Worm (Caenorhabditis elegans) whole organism, L1 larva: ENCODE results near the gene C06H5.12.

Experiments used
- ama-1 ChIP-seq: fragments of 150-350 bp; optimal IDR thresholded peaks from 2 replicates; lab custom pipeline; 2014
- ces-1 ChIP-seq: fragments of 150-350 bp; optimal IDR thresholded peaks from 2 replicates; lab custom pipeline; 2014; ENCODE audit warnings: missing biosample characterization, missing genetic modification reagents, missing genetic modification characterization
- egl-27 ChIP-seq, 2 experiments: fragments of 150-350 bp in 1 of 2; sonication (generic microtip); optimal IDR thresholded peaks; 3 replicates each; lab custom pipeline; 2017 to 2018; ENCODE audit warnings: missing biosample characterization in 2 of 2, missing genetic modification characterization in 2 of 2, missing genetic modification reagents in 2 of 2
- fos-1 ChIP-seq: fragments of 150-350 bp; optimal IDR thresholded peaks from 2 replicates; lab custom pipeline; 2014; ENCODE audit warnings: missing biosample characterization, missing genetic modification characterization
- lin-35 ChIP-seq, 2 experiments: fragments of 150-350 bp; optimal IDR thresholded peaks; 2 replicates each; lab custom pipeline; 2014; ENCODE audit warnings: missing biosample characterization in 2 of 2, missing genetic modification characterization in 2 of 2, missing genetic modification reagents in 2 of 2
- mdl-1 ChIP-seq, 2 experiments: fragments of 150-350 bp; optimal IDR thresholded peaks; 2 replicates each; lab custom pipeline; 2014 to 2017; ENCODE audit warnings: missing biosample characterization in 2 of 2, missing genetic modification characterization in 2 of 2, inconsistent platforms in 1 of 2
- mep-1 ChIP-seq: fragments of 150-350 bp; optimal IDR thresholded peaks from 2 replicates; lab custom pipeline; 2014; ENCODE audit warnings: missing biosample characterization, missing genetic modification characterization
- nhr-77 ChIP-seq: fragments of 150-350 bp; optimal IDR thresholded peaks from 2 replicates; lab custom pipeline; 2014; ENCODE audit warnings: missing biosample characterization, missing genetic modification characterization
- sox-4 ChIP-seq: sonication (generic microtip); optimal IDR thresholded peaks from 2 replicates; lab custom pipeline; 2016; ENCODE audit warnings: missing genetic modification characterization, missing compliant biosample characterization
- sptf-1 ChIP-seq: fragments of 150-350 bp; optimal IDR thresholded peaks from 2 replicates; lab custom pipeline; 2014; ENCODE audit warnings: missing biosample characterization, missing genetic modification characterization
- unc-130 ChIP-seq: fragments of 150-350 bp; optimal IDR thresholded peaks from 2 replicates; lab custom pipeline; 2017; ENCODE audit warnings: missing biosample characterization, missing genetic modification characterization, inconsistent platforms
- zag-1 ChIP-seq: fragments of 150-350 bp; optimal IDR thresholded peaks from 2 replicates; lab custom pipeline; 2014; ENCODE audit warnings: missing biosample characterization, missing genetic modification characterization
- ztf-11 ChIP-seq, 2 experiments: sonication (generic microtip); optimal IDR thresholded peaks; 2 replicates each; lab custom pipeline; 2016 to 2017; ENCODE audit warnings: missing genetic modification characterization in 2 of 2, missing biosample characterization in 1 of 2, missing compliant biosample characterization in 1 of 2

ce11 chrV:17855889-17856288, 38.7 kb upstream of the C06H5.12 start, which contains the start of gene tcc-1:
- TF ChIP-seq nhr-77 (tag; lab: Kevin White, UChicago) (no peak), egl-27 (tag; optimal IDR thresholded peaks at IDR 0.05; lab: Kevin White, UChicago) (no peak), sptf-1 (tag; lab: Kevin White, UChicago) (no peak), ces-1 (GFP tag; lab: Kevin White, UChicago) (no peak), ztf-11 (tag; optimal IDR thresholded peaks at IDR 0.05; lab: Kevin White, UChicago) (no peak), mdl-1 (tag; optimal IDR thresholded peaks at IDR 0.05; lab: Kevin White, UChicago) (no peak), mep-1 (tag; lab: Kevin White, UChicago) (no peak), zag-1 (tag; lab: Kevin White, UChicago) (no peak), fos-1 (tag; lab: Kevin White, UChicago) (no peak), sox-4 (tag; lab: Kevin White, UChicago) (no peak), unc-130 (no peak), lin-35 (GFP tag; optimal IDR thresholded peaks at IDR 0.05; lab: Kevin White, UChicago) (no peak), ama-1 (lab: Kevin White, UChicago) (no peak)
